Fruit fly (Drosophila melanogaster): ENCODE results near the gene Jhbp3.

Jhbp3 gene

dm6 chr3R:4970415-4971140 is 15.5 kb upstream of the Jhbp3 start (continued):
- peak; percentile 8 for TF ChIP-seq dsx (GFP tag; optimal IDR thresholded peaks at IDR 0.05; ENCODE audit: poor library complexity, severe bottlenecking)
- no peak for TF ChIP-seq OdsH (GFP tag; optimal IDR thresholded peaks at IDR 0.05)
- no peak for TF ChIP-seq CG16779 (tag; optimal IDR thresholded peaks at IDR 0.05)
- TF ChIP-seq CG10669 (GFP tag; optimal IDR thresholded peaks at IDR 0.05), result no peak
- no peak for TF ChIP-seq CG8119 (GFP tag; IDR thresholded peaks at IDR 0.05)
- no peak for TF ChIP-seq CG15336 (GFP tag; IDR thresholded peaks at IDR 0.05)
- TF ChIP-seq CG8319 (GFP tag; optimal IDR thresholded peaks at IDR 0.05), result no peak
- peak; percentile 10 for TF ChIP-seq Hr4 (GFP tag; optimal IDR thresholded peaks at IDR 0.05)
- TF ChIP-seq topi (GFP tag; optimal IDR thresholded peaks at IDR 0.05), result peak; percentile 25
- TF ChIP-seq eg (GFP tag; IDR thresholded peaks at IDR 0.05), result no peak
- no peak for TF ChIP-seq CG6854 (GFP tag; optimal IDR thresholded peaks at IDR 0.05)
- no peak for TF ChIP-seq CG11294 (GFP tag; IDR thresholded peaks at IDR 0.05)
- TF ChIP-seq CG6163 (GFP tag; IDR thresholded peaks at IDR 0.05), result no peak
- TF ChIP-seq vri (GFP tag; optimal IDR thresholded peaks at IDR 0.05), result no peak
- TF ChIP-seq CG6276 (GFP tag; optimal IDR thresholded peaks at IDR 0.05), result no peak
- no peak for TF ChIP-seq Gug (GFP tag; IDR thresholded peaks at IDR 0.05)
- no peak for TF ChIP-seq acj6 (GFP tag; optimal IDR thresholded peaks at IDR 0.05)
- peak; percentile 68 for TF ChIP-seq cyc (GFP tag; optimal IDR thresholded peaks at IDR 0.05)
- no peak for TF ChIP-seq CG32006 (GFP tag; optimal IDR thresholded peaks at IDR 0.05)
- no peak for TF ChIP-seq CG1621 (tag; optimal IDR thresholded peaks at IDR 0.05)

- no peak for TF ChIP-seq CG16779 (tag; optimal IDR thresholded peaks at IDR 0.05)
- no peak for TF ChIP-seq dac (GFP tag; optimal IDR thresholded peaks at IDR 0.05)
- TF ChIP-seq vri (GFP tag; optimal IDR thresholded peaks at IDR 0.05), result no peak
- no peak for TF ChIP-seq Eip75B (GFP tag; optimal IDR thresholded peaks at IDR 0.05)
- no peak for TF ChIP-seq Blimp-1 (GFP tag; optimal IDR thresholded peaks at IDR 0.05)
- no peak for TF ChIP-seq Hr4 (GFP tag; optimal IDR thresholded peaks at IDR 0.05)
- TF ChIP-seq lz (GFP tag; optimal IDR thresholded peaks at IDR 0.05), result no peak
- TF ChIP-seq CG9139 (GFP tag; optimal IDR thresholded peaks at IDR 0.05), result no peak
These were observed 14.2 kb upstream of the Jhbp3 start for dm6 chr3R:4969199-4969778.

dm6 chr3R:4967281-4967680 is 12.2 kb upstream of the Jhbp3 start:
- no peak for TF ChIP-seq Ets21C (GFP tag; optimal IDR thresholded peaks at IDR 0.05)
- no peak for TF ChIP-seq CG11902 (GFP tag; optimal IDR thresholded peaks at IDR 0.05)
- TF ChIP-seq dsx (GFP tag; optimal IDR thresholded peaks at IDR 0.05; ENCODE audit: poor library complexity, severe bottlenecking), result no peak
- TF ChIP-seq Eip93F (GFP tag; optimal IDR thresholded peaks at IDR 0.05), result no peak
- TF ChIP-seq Ets96B (tag; optimal IDR thresholded peaks at IDR 0.05), result no peak
- TF ChIP-seq Blimp-1 (GFP tag; optimal IDR thresholded peaks at IDR 0.05), result peak; percentile 5
- no peak for TF ChIP-seq CG1621 (tag; optimal IDR thresholded peaks at IDR 0.05)
- peak; percentile 13 for TF ChIP-seq Met (GFP tag; optimal IDR thresholded peaks at IDR 0.05)
- no peak for TF ChIP-seq CG6854 (GFP tag; optimal IDR thresholded peaks at IDR 0.05)
- no peak for TF ChIP-seq CG9139 (GFP tag; optimal IDR thresholded peaks at IDR 0.05)
- peak; percentile 35 for TF ChIP-seq CG3919 (GFP tag; optimal IDR thresholded peaks at IDR 0.05)
- TF ChIP-seq CG11294 (GFP tag; IDR thresholded peaks at IDR 0.05), result no peak
- TF ChIP-seq OdsH (GFP tag; optimal IDR thresholded peaks at IDR 0.05), result no peak
- TF ChIP-seq spab (GFP tag; optimal IDR thresholded peaks at IDR 0.05), result no peak
- TF ChIP-seq esn (GFP tag; optimal IDR thresholded peaks at IDR 0.05), result peak; percentile 20
- peak; percentile 30 for TF ChIP-seq achi (GFP tag; optimal IDR thresholded peaks at IDR 0.05)
- no peak for TF ChIP-seq CG6808 (GFP tag; optimal IDR thresholded peaks at IDR 0.05)
- TF ChIP-seq vri (GFP tag; optimal IDR thresholded peaks at IDR 0.05), result no peak
- TF ChIP-seq CG8632 (GFP tag; optimal IDR thresholded peaks at IDR 0.05), result peak; percentile 11
- TF ChIP-seq Hr38 (GFP tag; optimal IDR thresholded peaks at IDR 0.05), result no peak
- peak; percentile 12 for TF ChIP-seq Hr39 (GFP tag; optimal IDR thresholded peaks at IDR 0.05)
- no peak for TF ChIP-seq Sox102F (GFP tag; optimal IDR thresholded peaks at IDR 0.05)
- TF ChIP-seq CG11762 (GFP tag; optimal IDR thresholded peaks at IDR 0.05; ENCODE audit: insufficient read depth), result no peak
- no peak for TF ChIP-seq Smox (GFP tag; optimal IDR thresholded peaks at IDR 0.05)
- TF ChIP-seq Sox15 (GFP tag; optimal IDR thresholded peaks at IDR 0.05), result no peak
- no peak for TF ChIP-seq salr (GFP tag; optimal IDR thresholded peaks at IDR 0.05)
- peak; percentile 0 for TF ChIP-seq net (GFP tag; optimal IDR thresholded peaks at IDR 0.05)
- no peak for TF ChIP-seq fkh (GFP tag; optimal IDR thresholded peaks at IDR 0.05)
- TF ChIP-seq CG34406 (GFP tag; optimal IDR thresholded peaks at IDR 0.05), result no peak

Measured in whole organism, prepupa.